Worm (Caenorhabditis elegans) whole organism, midembryonic: ENCODE measurements around the gene fln-1.

Experiments used
- T22C8.4 ChIP-seq: fragments of 200-800 bp; sonication (Bioruptor generic); IDR thresholded peaks from 2 replicates; pipeline ENCODE4 v1.3.6; 2022; ENCODE audit warnings: missing genetic modification characterization, missing compliant biosample characterization
- cog-1 ChIP-seq: sonication (generic microtip); optimal IDR thresholded peaks from 2 replicates; lab custom pipeline; 2016; ENCODE audit warnings: missing genetic modification characterization, missing compliant biosample characterization
- flt-1 ChIP-seq: fragments of 200-800 bp; sonication (Bioruptor generic); IDR thresholded peaks from 2 replicates; pipeline ENCODE4 v1.3.6; 2022; ENCODE audit warnings: missing genetic modification characterization, missing compliant biosample characterization
- klf-2 ChIP-seq: fragments of 200-800 bp; sonication (Bioruptor generic); conservative IDR thresholded peaks from 2 replicates; pipeline ENCODE4 v1.3.6; 2022; ENCODE audit warnings: missing genetic modification reagents, missing genetic modification characterization, missing compliant biosample characterization
- med-1 ChIP-seq: sonication (generic microtip); optimal IDR thresholded peaks from 2 replicates; lab custom pipeline; 2017; ENCODE audit warnings: missing genetic modification characterization, mild to moderate bottlenecking, missing compliant biosample characterization, antibody characterized with exemption, missing genetic modification reagents; ENCODE audit not compliant: insufficient read depth
- ref-1 ChIP-seq: fragments of 200-800 bp; sonication (Bioruptor generic); conservative IDR thresholded peaks from 2 replicates; pipeline ENCODE4 v1.3.6; 2022; ENCODE audit warnings: missing genetic modification reagents, missing genetic modification characterization, missing compliant biosample characterization
- tab-1 ChIP-seq: fragments of 200-800 bp; sonication (Bioruptor generic); IDR thresholded peaks from 2 replicates; pipeline ENCODE4 v1.3.6; 2022; ENCODE audit warnings: missing genetic modification characterization, missing compliant biosample characterization
- ztf-23 ChIP-seq: fragments of 200-800 bp; sonication (Bioruptor generic); IDR thresholded peaks from 2 replicates; pipeline ENCODE4 v1.3.6; 2022; ENCODE audit warnings: missing genetic modification reagents, missing genetic modification characterization, missing compliant biosample characterization
- ztf-29 ChIP-seq: fragments of 200-800 bp; sonication (Bioruptor generic); IDR thresholded peaks from 2 replicates; pipeline ENCODE4 v1.3.6; 2022; ENCODE audit warnings: missing genetic modification reagents, missing genetic modification characterization, missing compliant biosample characterization

Gene fln-1

ce11 chrIV:375915-376314, at the start of gene fln-1:
TSS of gene fln-1 (minus strand) at chrIV:376015.
- TF ChIP-seq ztf-29 (GFP tag; lab: Robert Waterston, UW), result no peak
- no peak for TF ChIP-seq med-1 (GFP tag; lab: Kevin White, UChicago)
- TF ChIP-seq flt-1, result no peak
- TF ChIP-seq cog-1 (tag; lab: Kevin White, UChicago), result no peak
- no peak for TF ChIP-seq tab-1 (GFP tag; lab: Robert Waterston, UW)
- no peak for TF ChIP-seq klf-2 (GFP tag; lab: Robert Waterston, UW)
- no peak for TF ChIP-seq T22C8.4 (GFP tag; lab: Robert Waterston, UW)
- no peak for TF ChIP-seq ztf-23 (GFP tag; lab: Robert Waterston, UW)
- no peak for TF ChIP-seq ref-1 (GFP tag; lab: Robert Waterston, UW)

ce11 chrIV:425546-425945, 49.7 kb upstream of the fln-1 start:
- TF ChIP-seq med-1 (GFP tag; lab: Kevin White, UChicago) (no peak), tab-1 (GFP tag; lab: Robert Waterston, UW) (no peak), ref-1 (GFP tag; lab: Robert Waterston, UW) (no peak), cog-1 (tag; lab: Kevin White, UChicago) (no peak), ztf-23 (GFP tag; lab: Robert Waterston, UW) (no peak), klf-2 (GFP tag; lab: Robert Waterston, UW) (no peak)

- TF ChIP-seq ztf-29 (GFP tag; lab: Robert Waterston, UW), result no peak
- TF ChIP-seq tab-1 (GFP tag; lab: Robert Waterston, UW), result no peak
- no peak for TF ChIP-seq T22C8.4 (GFP tag; lab: Robert Waterston, UW)
- TF ChIP-seq cog-1 (tag; lab: Kevin White, UChicago), result no peak
- TF ChIP-seq med-1 (GFP tag; lab: Kevin White, UChicago), result no peak
- no peak for TF ChIP-seq klf-2 (GFP tag; lab: Robert Waterston, UW)
- TF ChIP-seq flt-1, result no peak
- no peak for TF ChIP-seq ztf-23 (GFP tag; lab: Robert Waterston, UW)
- no peak for TF ChIP-seq ref-1 (GFP tag; lab: Robert Waterston, UW)
These were observed 49.2 kb upstream of the fln-1 start, which contains the start of gene daf-18 for ce11 chrIV:425052-425451. TSS of gene daf-18 (minus strand) at chrIV:425177.

ce11 chrIV:422112-422511, 46.3 kb upstream of the fln-1 start:
- TF ChIP-seq med-1 (GFP tag; lab: Kevin White, UChicago) (no peak), flt-1 (no peak), ztf-23 (GFP tag; lab: Robert Waterston, UW) (no peak), T22C8.4 (GFP tag; lab: Robert Waterston, UW) (no peak), cog-1 (tag; lab: Kevin White, UChicago) (no peak), ztf-29 (GFP tag; lab: Robert Waterston, UW) (no peak), tab-1 (GFP tag; lab: Robert Waterston, UW) (no peak), ref-1 (GFP tag; lab: Robert Waterston, UW) (no peak), klf-2 (GFP tag; lab: Robert Waterston, UW) (no peak)

- TF ChIP-seq klf-2 (GFP tag; lab: Robert Waterston, UW) (no peak), flt-1 (no peak), ref-1 (GFP tag; lab: Robert Waterston, UW) (no peak), med-1 (GFP tag; lab: Kevin White, UChicago) (no peak), ztf-23 (GFP tag; lab: Robert Waterston, UW) (no peak), tab-1 (GFP tag; lab: Robert Waterston, UW) (no peak), cog-1 (tag; lab: Kevin White, UChicago) (no peak), T22C8.4 (GFP tag; lab: Robert Waterston, UW) (no peak), ztf-29 (GFP tag; lab: Robert Waterston, UW) (no peak)
These were observed 44.9 kb upstream of the fln-1 start for ce11 chrIV:420686-421085.

- TF ChIP-seq klf-2 (GFP tag; lab: Robert Waterston, UW) (no peak), T22C8.4 (GFP tag; lab: Robert Waterston, UW) (peak; percentile 46; the same call in 1 of the 2 replicates)
These were observed 43.9 kb upstream of the fln-1 start, which contains the start of gene eri-1 for ce11 chrIV:419674-420073. TSS of gene eri-1 (minus strand) at chrIV:419958.

ce11 chrIV:410420-410891, 34.6 kb upstream of the fln-1 start, which contains the start of gene T07A9.12:
TSS of gene T07A9.12 (plus strand) at chrIV:410867.
- TF ChIP-seq cog-1 (tag; lab: Kevin White, UChicago) (peak; percentile 77), med-1 (GFP tag; lab: Kevin White, UChicago) (no peak), flt-1 (0 out of 2 replicates have a peak, but pooled peaks have one; percentile 39), ztf-29 (GFP tag; lab: Robert Waterston, UW) (peak; percentile 54; the same call in 1 of the 2 replicates)

ce11 chrIV:409935-410334, 34.1 kb upstream of the fln-1 start, which contains the start of gene kgb-1:
TSS of gene kgb-1 (minus strand) at chrIV:410035.
- no peak for TF ChIP-seq flt-1
- no peak for TF ChIP-seq med-1 (GFP tag; lab: Kevin White, UChicago)
- no peak for TF ChIP-seq cog-1 (tag; lab: Kevin White, UChicago)
- no peak for TF ChIP-seq ref-1 (GFP tag; lab: Robert Waterston, UW)
- no peak for TF ChIP-seq T22C8.4 (GFP tag; lab: Robert Waterston, UW)
- no peak for TF ChIP-seq tab-1 (GFP tag; lab: Robert Waterston, UW)
- no peak for TF ChIP-seq ztf-23 (GFP tag; lab: Robert Waterston, UW)
- TF ChIP-seq klf-2 (GFP tag; lab: Robert Waterston, UW), result no peak
- TF ChIP-seq ztf-29 (GFP tag; lab: Robert Waterston, UW), result no peak

- no peak for TF ChIP-seq flt-1
- TF ChIP-seq tab-1 (GFP tag; lab: Robert Waterston, UW), result no peak
- no peak for TF ChIP-seq T22C8.4 (GFP tag; lab: Robert Waterston, UW)
- TF ChIP-seq ztf-23 (GFP tag; lab: Robert Waterston, UW), result no peak
- no peak for TF ChIP-seq klf-2 (GFP tag; lab: Robert Waterston, UW)
- no peak for TF ChIP-seq ztf-29 (GFP tag; lab: Robert Waterston, UW)
These were observed 33.1 kb upstream of the fln-1 start for ce11 chrIV:408892-409291.
